Fruit fly (Drosophila melanogaster): ENCODE measurements around the gene CG5577.

The CG5577 gene

DNA sequence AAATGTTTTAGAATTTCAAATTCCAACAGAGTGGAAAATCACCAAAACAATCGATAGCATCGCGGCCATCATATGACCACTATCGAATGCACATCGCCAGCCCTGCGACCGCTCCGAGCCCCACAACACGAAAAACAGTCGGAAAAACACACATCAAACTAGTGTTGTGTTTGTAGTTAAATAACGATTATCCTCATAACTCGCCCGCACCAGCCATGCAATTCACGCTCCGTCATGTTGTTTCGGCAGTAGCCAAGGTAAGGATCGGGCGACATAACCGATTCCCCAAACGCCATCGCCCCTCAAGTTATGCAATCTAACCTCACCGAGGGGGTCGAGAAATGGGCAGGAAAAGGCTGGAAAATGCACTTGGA is 5.7 kb upstream of the CG5577 start (continued):
- TF ChIP-seq Nf-YB (GFP tag; optimal IDR thresholded peaks at IDR 0.05) (no peak), Sin3A (optimal IDR thresholded peaks at IDR 0.05) (peak; percentile 24), zen2 (GFP tag; IDR thresholded peaks at IDR 0.05; ENCODE audit: partially characterized antibody) (peak; percentile 65), hb (GFP tag; IDR thresholded peaks at IDR 0.05; ENCODE audit: partially characterized antibody) (peak; percentile 71), Jarid2 (GFP tag; optimal IDR thresholded peaks at IDR 0.05) (no peak), CG7963 (GFP tag; IDR thresholded peaks at IDR 0.05; ENCODE audit: partially characterized antibody) (peak; percentile 60), CG6791 (GFP tag; IDR thresholded peaks at IDR 0.05; ENCODE audit: partially characterized antibody) (peak; percentile 87), sima (GFP tag; optimal IDR thresholded peaks at IDR 0.05) (no peak), Poxn (GFP tag; IDR thresholded peaks at IDR 0.05) (no peak), CG8765 (GFP tag; IDR thresholded peaks at IDR 0.05) (no peak), CG7372 (GFP tag; IDR thresholded peaks at IDR 0.05) (no peak), Xbp1 (GFP tag; optimal IDR thresholded peaks at IDR 0.05) (peak; percentile 5), yki (optimal IDR thresholded peaks at IDR 0.05) (no peak), sug (tag; optimal IDR thresholded peaks at IDR 0.05) (peak; percentile 57), CG11247 (GFP tag; IDR thresholded peaks at IDR 0.05) (0 out of 2 replicates have a peak, but pooled peaks have one; percentile 11), Taf1 (GFP tag; IDR thresholded peaks at IDR 0.05) (no peak), salm (tag; optimal IDR thresholded peaks at IDR 0.05) (no peak), Gsc (GFP tag; IDR thresholded peaks at IDR 0.05) (no peak), sisA (GFP tag; IDR thresholded peaks at IDR 0.05) (peak; percentile 11; the same call in 1 of the 2 replicates), Rfx (GFP tag; IDR thresholded peaks at IDR 0.05) (peak; percentile 63; the same call in 1 of the 2 replicates), Ets65A (GFP tag) (no peak), ato (GFP tag; IDR thresholded peaks at IDR 0.05; ENCODE audit: partially characterized antibody) (peak; percentile 71), z (GFP tag; IDR thresholded peaks at IDR 0.05) (no peak), CG16863 (GFP tag; optimal IDR thresholded peaks at IDR 0.05) (no peak), stc (GFP tag; IDR thresholded peaks at IDR 0.05) (no peak), pb (GFP tag; optimal IDR thresholded peaks at IDR 0.05) (no peak), crc (GFP tag; optimal IDR thresholded peaks at IDR 0.05) (no peak), Sry-β (GFP tag; optimal IDR thresholded peaks at IDR 0.05) (no peak), Myb (GFP tag; optimal IDR thresholded peaks at IDR 0.05) (peak; percentile 54), sd (tag; optimal IDR thresholded peaks at IDR 0.05) (no peak), dan (GFP tag; IDR thresholded peaks at IDR 0.05) (no peak), schlank (tag; optimal IDR thresholded peaks at IDR 0.05) (no peak), CG2199 (GFP tag; IDR thresholded peaks at IDR 0.05) (no peak), CG13894 (tag; optimal IDR thresholded peaks at IDR 0.05) (no peak), CG2129 (GFP tag; IDR thresholded peaks at IDR 0.05; ENCODE audit: partially characterized antibody) (peak; percentile 54), CG31388 (GFP tag; optimal IDR thresholded peaks at IDR 0.05) (no peak), knrl (GFP tag; IDR thresholded peaks at IDR 0.05; ENCODE audit: partially characterized antibody) (peak; percentile 61; the same call in 2 of the 3 replicates), caup (GFP tag; optimal IDR thresholded peaks at IDR 0.05; ENCODE audit: severe bottlenecking) (no peak), bbx (GFP tag; IDR thresholded peaks at IDR 0.05; ENCODE audit: partially characterized antibody) (peak; percentile 85), CG34224 (GFP tag; IDR thresholded peaks at IDR 0.05; ENCODE audit: partially characterized antibody) (peak; percentile 68), HLH4C (GFP tag; IDR thresholded peaks at IDR 0.05; ENCODE audit: partially characterized antibody) (peak; percentile 40; the same call in 2 of the 3 replicates), CG6654 (GFP tag; optimal IDR thresholded peaks at IDR 0.05) (no peak), CG11093 (GFP tag; IDR thresholded peaks at IDR 0.05) (no peak), psq (GFP tag; optimal IDR thresholded peaks at IDR 0.05) (no peak), sna (GFP tag; IDR thresholded peaks at IDR 0.05; ENCODE audit: partially characterized antibody) (peak; percentile 60), Atf3 (GFP tag; optimal IDR thresholded peaks at IDR 0.05) (no peak), MESR4 (GFP tag; optimal IDR thresholded peaks at IDR 0.05) (peak; percentile 95), CG3726 (GFP tag; IDR thresholded peaks at IDR 0.05) (no peak), pzg (GFP tag; optimal IDR thresholded peaks at IDR 0.05) (peak; percentile 36), Fer1 (GFP tag; optimal IDR thresholded peaks at IDR 0.05) (no peak), CG16813 (GFP tag; IDR thresholded peaks at IDR 0.05; ENCODE audit: partially characterized antibody) (peak; percentile 67)

Measured in whole organism, embryonic.